Worm (Caenorhabditis elegans): ENCODE measurements around the gene serp-1.2.

Gene serp-1.2

ce11 chrIV:8188421-8189112 lies 36.9 kb upstream of the serp-1.2 start:
- TF ChIP-seq sptf-1 (tag; optimal IDR thresholded peaks at IDR 0.05) = no peak
- TF ChIP-seq blmp-1 (tag; optimal IDR thresholded peaks at IDR 0.05) = no peak
- TF ChIP-seq lin-13 (tag; optimal IDR thresholded peaks at IDR 0.05) = no peak

- no peak for TF ChIP-seq flh-1 (GFP tag; optimal IDR thresholded peaks at IDR 0.05)
- no peak for TF ChIP-seq mep-1 (tag; optimal IDR thresholded peaks at IDR 0.05)
- TF ChIP-seq nhr-28 (tag; optimal IDR thresholded peaks at IDR 0.05) = no peak
- no peak for TF ChIP-seq ceh-39 (tag; optimal IDR thresholded peaks at IDR 0.05)
- TF ChIP-seq tbx-8 (GFP tag; optimal IDR thresholded peaks at IDR 0.05) = no peak
- no peak for TF ChIP-seq elt-1 (tag; optimal IDR thresholded peaks at IDR 0.05; ENCODE audit: borderline replicate concordance, insufficient read depth)
- TF ChIP-seq ztf-11 (tag; optimal IDR thresholded peaks at IDR 0.05) = no peak
- no peak for TF ChIP-seq pha-4 (tag; optimal IDR thresholded peaks at IDR 0.05)
- no peak for TF ChIP-seq nhr-12 (tag; optimal IDR thresholded peaks at IDR 0.05)
- TF ChIP-seq elt-3 (tag; optimal IDR thresholded peaks at IDR 0.05) = no peak
- TF ChIP-seq ces-1 (GFP tag; optimal IDR thresholded peaks at IDR 0.05) = no peak
- TF ChIP-seq bed-3 (GFP tag; optimal IDR thresholded peaks at IDR 0.05) = no peak
These were observed 35.8 kb upstream of the serp-1.2 start for ce11 chrIV:8189667-8190066.

- no peak for TF ChIP-seq lin-32 (GFP tag; optimal IDR thresholded peaks at IDR 0.05)
- TF ChIP-seq cnd-1 (tag; optimal IDR thresholded peaks at IDR 0.05) = no peak
- no peak for TF ChIP-seq lsy-2 (tag; optimal IDR thresholded peaks at IDR 0.05)
These were observed 32.6 kb upstream of the serp-1.2 start for ce11 chrIV:8192878-8193277.

- TF ChIP-seq blmp-1 (tag; optimal IDR thresholded peaks at IDR 0.05) = no peak
These were observed 26.6 kb upstream of the serp-1.2 start, which contains the start of gene wsp-1 for ce11 chrIV:8198851-8199250. wsp-1 (minus strand) TSS chrIV:8198951.

- no peak for TF ChIP-seq lsy-2 (tag; optimal IDR thresholded peaks at IDR 0.05)
- TF ChIP-seq mls-2 (tag; optimal IDR thresholded peaks at IDR 0.05) = no peak
- no peak for TF ChIP-seq ceh-83 (GFP tag; optimal IDR thresholded peaks at IDR 0.05)
- no peak for TF ChIP-seq ces-1 (GFP tag; optimal IDR thresholded peaks at IDR 0.05)
- no peak for TF ChIP-seq ceh-39 (tag; optimal IDR thresholded peaks at IDR 0.05)
- no peak for TF ChIP-seq hlh-1 (tag; optimal IDR thresholded peaks at IDR 0.05)
- no peak for TF ChIP-seq pha-4 (tag; optimal IDR thresholded peaks at IDR 0.05)
- TF ChIP-seq nhr-76 (tag; optimal IDR thresholded peaks at IDR 0.05) = no peak
- no peak for TF ChIP-seq lin-32 (GFP tag; optimal IDR thresholded peaks at IDR 0.05)
These were observed 26.2 kb upstream of the serp-1.2 start for ce11 chrIV:8199274-8199673.

ce11 chrIV:8199824-8200223 lies 25.6 kb upstream of the serp-1.2 start:
- TF ChIP-seq lsy-2 (tag; optimal IDR thresholded peaks at IDR 0.05) (no peak), nhr-12 (tag; optimal IDR thresholded peaks at IDR 0.05) (no peak), flh-1 (GFP tag; optimal IDR thresholded peaks at IDR 0.05) (no peak), elt-1 (tag; optimal IDR thresholded peaks at IDR 0.05; ENCODE audit: borderline replicate concordance, insufficient read depth) (no peak), sem-2 (GFP tag; optimal IDR thresholded peaks at IDR 0.05) (no peak), ztf-11 (tag; optimal IDR thresholded peaks at IDR 0.05) (no peak), ceh-83 (GFP tag; optimal IDR thresholded peaks at IDR 0.05) (no peak), drap-1 (GFP tag; optimal IDR thresholded peaks at IDR 0.05) (no peak), elt-3 (tag; optimal IDR thresholded peaks at IDR 0.05) (no peak), unc-62 (GFP tag; optimal IDR thresholded peaks at IDR 0.05) (no peak), cnd-1 (tag; optimal IDR thresholded peaks at IDR 0.05) (no peak), ces-1 (GFP tag; optimal IDR thresholded peaks at IDR 0.05) (no peak), lin-32 (GFP tag; optimal IDR thresholded peaks at IDR 0.05) (no peak), pha-4 (tag; optimal IDR thresholded peaks at IDR 0.05) (no peak), ham-2 (GFP tag; optimal IDR thresholded peaks at IDR 0.05) (no peak)

- TF ChIP-seq nhr-237 (tag; optimal IDR thresholded peaks at IDR 0.05) (no peak), sem-2 (GFP tag; optimal IDR thresholded peaks at IDR 0.05) (no peak), pha-4 (tag; optimal IDR thresholded peaks at IDR 0.05) (no peak), lsy-2 (tag; optimal IDR thresholded peaks at IDR 0.05) (no peak), zip-8 (tag; optimal IDR thresholded peaks at IDR 0.05) (no peak), nhr-76 (tag; optimal IDR thresholded peaks at IDR 0.05) (no peak), drap-1 (GFP tag; optimal IDR thresholded peaks at IDR 0.05) (no peak), unc-39 (tag; optimal IDR thresholded peaks at IDR 0.05) (no peak), elt-1 (tag; optimal IDR thresholded peaks at IDR 0.05; ENCODE audit: borderline replicate concordance, insufficient read depth) (no peak), mab-5 (tag; optimal IDR thresholded peaks at IDR 0.05) (no peak), elt-3 (tag; optimal IDR thresholded peaks at IDR 0.05) (no peak), unc-120 (tag; optimal IDR thresholded peaks at IDR 0.05; ENCODE audit: poor library complexity, severe bottlenecking) (no peak)
These were observed 24.3 kb upstream of the serp-1.2 start, which contains the start of gene glrx-22 for ce11 chrIV:8201133-8201532. glrx-22 (minus strand) TSS chrIV:8201233.
